Fruit fly (Drosophila melanogaster): ENCODE measurements around the gene Smyd4-2.

Smyd4-2 gene

dm6 chr3L:12350307-12350706 is 51.4 kb downstream of the Smyd4-2 start:
- TF ChIP-seq CTCF (optimal IDR thresholded peaks at IDR 0.05), result no peak
- no peak for TF ChIP-seq CG8478 (optimal IDR thresholded peaks at IDR 0.05)
